Worm (Caenorhabditis elegans): Measurements from ENCODE around the gene F19F10.11.

Gene F19F10.11

ce11 chrV:7598269-7598668 is 10.8 kb upstream of the F19F10.11 start, which contains the start of gene C50E3.7:
Gene C50E3.7, minus strand, starts transcription at chrV:7598369.
- no peak for TF ChIP-seq unc-62 (GFP tag; optimal IDR thresholded peaks at IDR 0.05)

DNA sequence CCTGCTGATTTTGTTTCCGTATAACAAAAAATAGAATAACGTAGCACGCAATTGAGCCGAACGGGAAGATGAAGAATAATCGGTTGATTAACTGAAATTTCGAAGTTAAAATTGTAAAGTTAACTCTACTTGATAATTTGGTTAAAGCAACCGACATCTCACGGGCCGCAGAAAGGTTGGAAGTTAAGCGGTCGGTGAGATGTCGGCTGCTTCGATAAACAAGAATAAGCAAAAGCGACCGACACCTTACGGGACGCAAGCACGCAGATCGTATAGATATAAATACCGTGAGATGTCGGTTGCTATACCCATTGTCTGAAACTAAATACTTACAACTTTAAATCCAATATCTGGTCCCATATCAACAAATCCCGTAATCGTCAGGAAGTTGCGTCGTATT is 7.6 kb upstream of the F19F10.11 start:
- TF ChIP-seq unc-62 (GFP tag; optimal IDR thresholded peaks at IDR 0.05), result no peak

DNA sequence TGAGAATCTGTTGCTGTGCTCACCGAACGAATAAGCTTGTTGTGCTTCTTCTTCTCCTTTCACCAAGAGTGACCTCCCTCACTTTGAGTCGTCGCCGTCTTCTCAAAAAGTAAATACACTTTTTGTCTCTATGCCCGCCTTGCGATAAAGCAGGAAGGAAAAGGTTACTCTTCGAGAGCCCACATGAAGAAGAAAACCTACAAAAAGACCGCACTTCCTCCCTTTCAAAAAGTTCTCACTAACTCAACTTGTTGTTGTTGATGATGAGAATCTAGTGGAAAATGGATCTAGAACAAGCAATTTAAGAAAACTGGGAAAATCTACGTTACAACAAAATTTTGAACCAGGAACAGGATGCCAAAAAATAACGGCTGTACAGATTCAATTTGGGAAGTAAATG is 3.0 kb upstream of the F19F10.11 start, which contains the start of gene C50E3.6:
Gene C50E3.6 (minus strand): TSS at position 101 of the 400 bp plus-strand sequence.
- no peak for TF ChIP-seq unc-62 (GFP tag; optimal IDR thresholded peaks at IDR 0.05)

ce11 chrV:7580378-7580777 is 7.1 kb downstream of the F19F10.11 start, which contains the start of gene ets-6:
Gene ets-6, minus strand, starts transcription at chrV:7580546.
- no peak for TF ChIP-seq unc-62 (GFP tag; optimal IDR thresholded peaks at IDR 0.05)

ce11 chrV:7575563-7575962 is 11.9 kb downstream of the F19F10.11 start, which contains the start of the genes snu-66 and ints-9:
Gene snu-66, minus strand, starts transcription at chrV:7575670.
Gene ints-9, plus strand, starts transcription at chrV:7575802.
- TF ChIP-seq unc-62 (GFP tag; optimal IDR thresholded peaks at IDR 0.05), result no peak

DNA sequence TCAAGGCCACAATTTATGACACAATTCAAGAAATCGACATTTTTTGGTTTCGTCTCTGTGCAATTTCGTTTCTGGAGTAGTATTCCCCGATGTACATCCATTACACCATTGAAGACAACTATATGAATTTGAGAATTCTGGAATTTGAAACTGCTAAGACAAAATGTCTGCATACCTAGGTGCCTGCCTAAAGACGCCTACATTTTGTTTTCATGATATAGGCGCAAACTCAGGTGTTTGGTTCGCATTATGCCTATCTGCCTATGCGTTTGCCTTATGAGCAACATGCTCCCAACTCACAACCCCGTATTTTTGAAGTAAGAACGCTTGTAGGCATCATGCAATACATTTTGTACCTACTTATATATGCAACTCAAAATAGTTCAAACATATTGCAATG is 16.5 kb downstream of the F19F10.11 start, which contains the start of gene F19F10.14:
Gene F19F10.14 (minus strand): TSS at position 101 of the 400 bp plus-strand sequence.
- TF ChIP-seq unc-62 (GFP tag; optimal IDR thresholded peaks at IDR 0.05), result no peak

DNA sequence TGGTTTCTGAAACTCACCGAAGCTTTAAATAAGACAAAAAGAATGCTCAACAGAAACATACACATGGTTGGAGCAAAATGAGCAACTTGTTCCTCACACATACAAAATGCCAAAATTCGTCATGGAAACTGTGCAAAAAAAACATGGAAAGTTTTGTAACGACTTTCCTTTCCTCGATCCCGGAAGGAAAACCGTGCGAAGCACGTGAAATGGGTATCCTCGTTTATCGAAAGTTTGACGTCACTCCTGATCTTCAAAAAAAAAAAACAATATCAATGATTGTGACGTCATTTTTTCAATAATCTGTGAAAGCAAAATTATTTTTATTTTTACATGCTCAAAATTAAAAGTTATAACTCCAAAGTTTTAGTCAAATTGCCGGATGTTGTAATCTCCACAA is 17.2 kb downstream of the F19F10.11 start, which contains the start of gene clec-212:
Gene clec-212 (minus strand): TSS at position 101 of the 400 bp plus-strand sequence.
- no peak for TF ChIP-seq unc-62 (GFP tag; optimal IDR thresholded peaks at IDR 0.05)

- TF ChIP-seq unc-62 (GFP tag; optimal IDR thresholded peaks at IDR 0.05), result no peak
Observed at ce11 chrV:7562947-7563346, 24.6 kb downstream of the F19F10.11 start, which contains the start of gene F19F10.1. Gene F19F10.1, plus strand, starts transcription at chrV:7563247.

DNA sequence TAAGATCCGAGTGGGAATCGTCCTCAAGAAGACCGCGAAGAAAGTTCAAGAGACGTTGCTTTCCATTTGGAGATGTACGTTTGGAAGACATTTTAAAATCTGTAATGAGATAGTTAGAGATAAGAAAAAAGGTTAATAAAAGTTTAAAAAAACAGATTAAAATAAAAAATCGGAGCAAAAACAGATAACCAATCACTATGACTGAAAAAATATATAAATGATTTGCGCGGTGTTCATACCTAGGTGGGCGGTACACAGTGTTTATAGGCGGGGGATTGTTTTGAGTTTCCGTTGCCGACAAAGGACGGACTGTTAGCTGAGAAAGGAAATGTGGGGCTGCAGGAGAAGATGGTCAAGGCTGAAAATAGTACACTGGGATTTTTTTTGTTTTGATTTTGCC is 28.8 kb downstream of the F19F10.11 start, which contains the start of gene ets-7:
Gene ets-7 (minus strand): TSS at position 101 of the 400 bp plus-strand sequence.
- TF ChIP-seq unc-62 (GFP tag; optimal IDR thresholded peaks at IDR 0.05), result no peak

ce11 chrV:7555875-7556274 is 31.6 kb downstream of the F19F10.11 start:
- no peak for TF ChIP-seq unc-62 (GFP tag; optimal IDR thresholded peaks at IDR 0.05)

- no peak for TF ChIP-seq unc-62 (GFP tag; optimal IDR thresholded peaks at IDR 0.05)
Observed at ce11 chrV:7553873-7554362, 33.6 kb downstream of the F19F10.11 start, which contains the start of gene ttr-10. Gene ttr-10, minus strand, starts transcription at chrV:7553923.

- TF ChIP-seq unc-62 (GFP tag; optimal IDR thresholded peaks at IDR 0.05), result no peak
Observed at ce11 chrV:7551821-7552220, 35.7 kb downstream of the F19F10.11 start, which contains the start of gene F19F10.3. Gene F19F10.3, plus strand, starts transcription at chrV:7552121.

ce11 chrV:7548017-7548416 is 39.5 kb downstream of the F19F10.11 start:
- TF ChIP-seq unc-62 (GFP tag; optimal IDR thresholded peaks at IDR 0.05), result no peak

DNA sequence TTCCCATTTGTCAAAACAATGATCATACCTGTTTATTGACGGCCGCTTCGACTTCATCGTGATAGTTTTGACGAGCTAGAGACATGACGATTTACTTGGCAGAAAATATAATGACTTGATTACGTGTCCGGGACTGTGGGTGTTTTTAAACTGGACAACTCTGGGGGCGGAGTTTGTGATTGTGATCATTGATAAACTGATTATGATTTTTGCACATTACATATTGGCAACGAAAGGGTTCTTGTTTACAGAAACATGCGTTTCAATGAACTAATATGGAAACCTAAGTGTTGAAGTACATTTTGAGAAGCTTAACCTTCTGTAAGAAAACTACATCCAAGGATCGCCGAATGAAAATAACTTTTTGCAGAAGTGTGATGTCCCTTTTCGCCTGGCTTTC is 40.0 kb downstream of the F19F10.11 start, which contains the start of gene ftn-1:
Gene ftn-1 (minus strand): TSS at position 101 of the 400 bp plus-strand sequence.
- TF ChIP-seq unc-62 (GFP tag; optimal IDR thresholded peaks at IDR 0.05), result no peak

- TF ChIP-seq unc-62 (GFP tag; optimal IDR thresholded peaks at IDR 0.05), result no peak
Observed at ce11 chrV:7545187-7545586, 42.3 kb downstream of the F19F10.11 start, which contains the start of the genes C54F6.19 and nhx-3. Gene C54F6.19, plus strand, starts transcription at chrV:7545487. Gene nhx-3, minus strand, starts transcription at chrV:7545523.

- TF ChIP-seq unc-62 (GFP tag; optimal IDR thresholded peaks at IDR 0.05), result no peak
Observed at ce11 chrV:7543728-7544127, 43.8 kb downstream of the F19F10.11 start.

ce11 chrV:7539015-7539414 is 48.5 kb downstream of the F19F10.11 start, which contains the start of gene srh-268:
Gene srh-268, plus strand, starts transcription at chrV:7539315.
- no peak for TF ChIP-seq unc-62 (GFP tag; optimal IDR thresholded peaks at IDR 0.05)
